Fruit fly (Drosophila melanogaster): ENCODE data around the gene toe.

Gene toe

DNA sequence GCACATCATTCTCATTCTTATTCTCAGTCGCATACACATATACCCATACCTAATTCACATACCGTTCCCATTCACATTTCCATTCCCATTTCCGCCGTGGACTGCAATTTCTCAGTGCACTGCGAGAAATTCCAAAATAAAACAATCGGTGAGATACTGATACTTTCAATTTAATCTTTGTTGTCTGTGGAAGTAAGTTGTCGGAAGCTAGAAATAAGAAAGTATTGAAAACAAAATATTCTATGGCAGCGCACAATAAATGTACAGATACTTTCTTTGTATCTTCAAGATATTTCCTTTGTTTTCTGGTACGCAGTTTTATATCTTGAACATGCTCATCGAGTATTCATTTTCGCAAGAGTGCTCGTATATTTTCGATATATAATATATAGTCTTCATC is 44.6 kb downstream of the toe start:
- TF ChIP-seq tj (GFP tag; optimal IDR thresholded peaks at IDR 0.05), result peak; percentile 20
- TF ChIP-seq ovo (GFP tag; optimal IDR thresholded peaks at IDR 0.05), result no peak

DNA sequence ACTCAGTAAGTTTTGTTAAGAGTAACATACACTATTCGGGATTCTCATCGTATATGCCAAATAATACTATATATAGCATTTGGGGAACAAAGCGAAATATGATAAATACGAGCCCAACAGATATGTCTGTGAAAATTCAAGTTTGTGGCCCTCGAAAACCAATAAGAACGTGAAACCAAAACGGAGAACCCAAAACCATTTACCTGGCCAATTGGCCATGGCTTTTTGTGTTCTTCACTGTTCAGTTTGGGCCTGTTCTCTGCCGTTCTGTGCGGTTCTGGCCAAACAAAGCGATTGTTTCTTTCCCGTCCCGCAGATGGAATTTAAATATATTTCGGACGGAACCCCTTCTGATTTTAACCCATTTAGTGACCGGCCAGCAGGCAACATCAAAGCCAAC is 45.4 kb downstream of the toe start:
- peak in 1 of 2 experiments; percentile 26 for TF ChIP-seq cnc (optimal IDR thresholded peaks at IDR 0.05)
- TF ChIP-seq CG7101 (tag; optimal IDR thresholded peaks at IDR 0.05), result no peak
- no peak for TF ChIP-seq Crg-1 (GFP tag; optimal IDR thresholded peaks at IDR 0.05)

DNA sequence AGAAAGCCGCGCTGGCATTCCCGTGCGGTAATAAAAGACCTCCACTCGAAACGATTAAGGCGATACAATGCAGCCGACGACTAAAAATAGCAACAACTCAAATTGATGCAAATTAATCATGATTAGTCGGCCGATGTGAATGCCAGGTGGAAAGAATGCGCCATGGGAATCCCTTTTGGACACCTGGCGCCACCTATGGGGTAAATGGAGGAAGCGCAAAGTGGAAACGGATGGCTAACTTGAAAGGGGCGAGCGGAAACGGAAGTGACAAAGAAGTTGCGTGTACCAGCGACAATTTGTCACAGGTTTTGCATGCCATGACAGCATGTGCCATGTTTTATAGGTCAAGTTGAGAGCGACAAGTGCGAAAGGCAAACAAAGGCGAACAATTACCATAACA is 51.9 kb downstream of the toe start:
- TF ChIP-seq tj (GFP tag; optimal IDR thresholded peaks at IDR 0.05) (peak; percentile 9), bab1 (GFP tag; optimal IDR thresholded peaks at IDR 0.05) (peak; percentile 34), CG7045 (GFP tag; optimal IDR thresholded peaks at IDR 0.05) (no peak), ovo (GFP tag; optimal IDR thresholded peaks at IDR 0.05) (no peak), Crg-1 (GFP tag; optimal IDR thresholded peaks at IDR 0.05) (no peak)

DNA sequence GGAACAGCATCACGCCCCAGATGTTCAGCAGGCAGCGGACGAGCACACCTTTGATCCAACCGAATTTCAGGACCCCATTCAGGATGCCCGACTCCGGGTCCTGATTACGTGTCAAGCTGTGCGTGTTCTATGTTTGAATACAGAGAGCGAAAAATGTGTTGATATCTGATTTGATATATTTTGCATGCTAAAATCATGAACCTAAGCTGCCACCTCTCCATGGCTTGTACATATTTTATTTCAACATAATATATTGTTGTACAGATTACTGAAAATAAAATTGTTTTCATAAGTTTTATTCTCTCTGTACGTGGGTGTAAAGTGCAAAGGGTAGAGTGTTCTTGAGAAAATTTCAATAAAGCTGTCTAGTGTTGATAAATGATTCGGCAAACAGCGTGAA is 58.0 kb downstream of the toe start:
- no peak for TF ChIP-seq tj (GFP tag; optimal IDR thresholded peaks at IDR 0.05)
